Worm (Caenorhabditis elegans) whole organism, late embryonic: ENCODE data around the gene T21C9.9.

ENCODE experiments used
- C38D4.7 ChIP-seq: fragments of 200-800 bp; sonication (Bioruptor generic); optimal IDR thresholded peaks from 2 replicates; lab custom pipeline; 2018; ENCODE audit warnings: mild to moderate bottlenecking, missing genetic modification characterization, moderate library complexity, missing compliant biosample characterization
- F13H6.1 ChIP-seq: sonication (generic microtip); optimal IDR thresholded peaks from 2 replicates; lab custom pipeline; 2016; ENCODE audit warnings: missing genetic modification characterization, missing compliant biosample characterization
- K09A11.1 ChIP-seq: sonication (generic microtip); optimal IDR thresholded peaks from 2 replicates; lab custom pipeline; 2017; ENCODE audit warnings: antibody characterized with exemption, mild to moderate bottlenecking, missing genetic modification characterization, missing compliant biosample characterization; ENCODE audit not compliant: insufficient read depth
- T23F11.4 ChIP-seq: fragments of 200-800 bp; sonication (Bioruptor generic); optimal IDR thresholded peaks from 2 replicates; lab custom pipeline; 2018; ENCODE audit warnings: mild to moderate bottlenecking, missing genetic modification characterization, missing compliant biosample characterization
- Y22D7AL.16 ChIP-seq: sonication (generic microtip); optimal IDR thresholded peaks from 2 replicates; lab custom pipeline; 2016; ENCODE audit warnings: missing genetic modification characterization, missing compliant biosample characterization
- ceh-2 ChIP-seq: sonication (generic microtip); optimal IDR thresholded peaks from 2 replicates; lab custom pipeline; 2016; ENCODE audit warnings: missing genotype, missing genetic modification characterization, missing compliant biosample characterization
- ceh-22 ChIP-seq: sonication (generic microtip); optimal IDR thresholded peaks from 2 replicates; lab custom pipeline; 2017; ENCODE audit warnings: missing biosample characterization, missing genetic modification characterization
- ceh-24 ChIP-seq: sonication (generic microtip); optimal IDR thresholded peaks from 2 replicates; lab custom pipeline; 2016; ENCODE audit warnings: mild to moderate bottlenecking, missing genetic modification characterization, missing compliant biosample characterization
- ceh-30 ChIP-seq: fragments of 150-350 bp; optimal IDR thresholded peaks from 2 replicates; lab custom pipeline; 2014; ENCODE audit warnings: missing biosample characterization, missing genetic modification characterization
- ceh-45 ChIP-seq: fragments of 200-800 bp; sonication (Bioruptor generic); IDR thresholded peaks from 2 replicates; pipeline ENCODE4 v1.3.6; 2022; ENCODE audit warnings: missing genetic modification reagents, missing genetic modification characterization, missing compliant biosample characterization
- ceh-48 ChIP-seq: sonication (generic microtip); optimal IDR thresholded peaks from 2 replicates; lab custom pipeline; 2016; ENCODE audit warnings: missing genetic modification characterization, inconsistent platforms, missing compliant biosample characterization
- dmd-4 ChIP-seq: sonication (generic microtip); optimal IDR thresholded peaks from 2 replicates; lab custom pipeline; 2016; ENCODE audit warnings: borderline replicate concordance, missing genetic modification characterization, missing compliant biosample characterization
- ets-4 ChIP-seq: sonication (generic microtip); optimal IDR thresholded peaks from 2 replicates; lab custom pipeline; 2016; ENCODE audit warnings: missing genetic modification characterization, missing compliant biosample characterization
- fax-1 ChIP-seq: sonication (generic microtip); optimal IDR thresholded peaks from 2 replicates; lab custom pipeline; 2016; ENCODE audit warnings: missing genotype, missing genetic modification characterization, missing compliant biosample characterization
- fkh-10 ChIP-seq: fragments of 150-350 bp; optimal IDR thresholded peaks from 2 replicates; lab custom pipeline; 2014; ENCODE audit warnings: missing biosample characterization, missing genetic modification reagents, missing genetic modification characterization
- fkh-6 ChIP-seq: sonication (generic microtip); optimal IDR thresholded peaks from 2 replicates; lab custom pipeline; 2016; ENCODE audit warnings: missing genetic modification characterization, missing compliant biosample characterization
- gmeb-2 ChIP-seq: sonication (generic microtip); optimal IDR thresholded peaks from 2 replicates; lab custom pipeline; 2016; ENCODE audit warnings: missing genetic modification characterization, inconsistent platforms, missing compliant biosample characterization
- hlh-13 ChIP-seq: fragments of 200-800 bp; sonication (Bioruptor generic); optimal IDR thresholded peaks from 2 replicates; lab custom pipeline; 2018; ENCODE audit warnings: mild to moderate bottlenecking, missing genetic modification characterization, missing compliant biosample characterization
- hlh-15 ChIP-seq: sonication (generic microtip); optimal IDR thresholded peaks from 2 replicates; lab custom pipeline; 2016; ENCODE audit warnings: missing genetic modification characterization, missing compliant biosample characterization
- hlh-30 ChIP-seq: sonication (generic microtip); optimal IDR thresholded peaks from 2 replicates; lab custom pipeline; 2017; ENCODE audit warnings: antibody characterized with exemption, missing genetic modification characterization, missing compliant biosample characterization; ENCODE audit not compliant: insufficient read depth
- madf-2 ChIP-seq: sonication (generic microtip); optimal IDR thresholded peaks from 2 replicates; lab custom pipeline; 2017; ENCODE audit warnings: missing genetic modification characterization, missing compliant biosample characterization
- mec-3 ChIP-seq: sonication (generic microtip); optimal IDR thresholded peaks from 2 replicates; lab custom pipeline; 2016; ENCODE audit warnings: borderline replicate concordance, missing genetic modification characterization, missing compliant biosample characterization
- nhr-232 ChIP-seq: sonication (generic microtip); optimal IDR thresholded peaks from 2 replicates; lab custom pipeline; 2016; ENCODE audit warnings: missing genetic modification characterization, missing compliant biosample characterization
- pag-3 ChIP-seq: sonication (generic microtip); optimal IDR thresholded peaks from 2 replicates; lab custom pipeline; 2016; ENCODE audit warnings: missing compliant biosample characterization, missing genetic modification characterization, borderline replicate concordance
- pat-9 ChIP-seq: fragments of 200-800 bp; sonication (Bioruptor generic); optimal IDR thresholded peaks from 2 replicates; lab custom pipeline; 2018; ENCODE audit warnings: mild to moderate bottlenecking, missing genetic modification characterization, moderate library complexity, missing compliant biosample characterization
- pha-4 ChIP-seq: fragments of 150-350 bp; optimal IDR thresholded peaks from 2 replicates; lab custom pipeline; 2018; ENCODE audit warnings: missing biosample characterization, missing genetic modification reagents, missing genetic modification characterization
- pqm-1 ChIP-seq: sonication (generic microtip); optimal IDR thresholded peaks from 2 replicates; lab custom pipeline; 2016; ENCODE audit warnings: missing genetic modification characterization, missing compliant biosample characterization
- sdc-2 ChIP-seq: sonication (generic microtip); optimal IDR thresholded peaks from 2 replicates; lab custom pipeline; 2016; ENCODE audit warnings: missing genotype, missing genetic modification characterization, missing compliant biosample characterization
- tbx-2 ChIP-seq: sonication (generic microtip); optimal IDR thresholded peaks from 2 replicates; lab custom pipeline; 2016; ENCODE audit warnings: missing genetic modification characterization, missing compliant biosample characterization
- tbx-7 ChIP-seq: sonication (generic microtip); optimal IDR thresholded peaks from 2 replicates; lab custom pipeline; 2016; ENCODE audit warnings: missing genotype, missing genetic modification characterization, missing compliant biosample characterization
- ttx-3 ChIP-seq: sonication (generic microtip); optimal IDR thresholded peaks from 2 replicates; lab custom pipeline; 2016; ENCODE audit warnings: missing genetic modification reagents, missing genetic modification characterization, missing compliant biosample characterization
- unc-3 ChIP-seq, 2 experiments: fragments of 200-800 bp in 1 of 2; sonication (Bioruptor generic) in 1 of 2; sonication (generic microtip) in 1 of 2; conservative IDR thresholded peaks in 1 of 2; optimal IDR thresholded peaks in 1 of 2; 2 replicates each; pipeline versions ENCODE4 v1.3.6 to Lab custom; 2016 to 2022; ENCODE audit warnings: missing compliant biosample characterization in 2 of 2, missing genetic modification characterization in 2 of 2, missing genetic modification reagents in 1 of 2
- unc-42 ChIP-seq: sonication (generic microtip); optimal IDR thresholded peaks from 2 replicates; lab custom pipeline; 2016; ENCODE audit warnings: missing genotype, missing genetic modification characterization, missing compliant biosample characterization
- unc-55 ChIP-seq: sonication (generic microtip); optimal IDR thresholded peaks from 2 replicates; lab custom pipeline; 2017; ENCODE audit warnings: missing biosample characterization, missing genetic modification reagents, missing genetic modification characterization
- unc-86 ChIP-seq: sonication (generic microtip); optimal IDR thresholded peaks from 2 replicates; lab custom pipeline; 2016; ENCODE audit warnings: missing genetic modification characterization, missing compliant biosample characterization
- zip-5 ChIP-seq: sonication (generic microtip); optimal IDR thresholded peaks from 2 replicates; lab custom pipeline; 2016; ENCODE audit warnings: missing genetic modification characterization, missing compliant biosample characterization

Gene T21C9.9

DNA sequence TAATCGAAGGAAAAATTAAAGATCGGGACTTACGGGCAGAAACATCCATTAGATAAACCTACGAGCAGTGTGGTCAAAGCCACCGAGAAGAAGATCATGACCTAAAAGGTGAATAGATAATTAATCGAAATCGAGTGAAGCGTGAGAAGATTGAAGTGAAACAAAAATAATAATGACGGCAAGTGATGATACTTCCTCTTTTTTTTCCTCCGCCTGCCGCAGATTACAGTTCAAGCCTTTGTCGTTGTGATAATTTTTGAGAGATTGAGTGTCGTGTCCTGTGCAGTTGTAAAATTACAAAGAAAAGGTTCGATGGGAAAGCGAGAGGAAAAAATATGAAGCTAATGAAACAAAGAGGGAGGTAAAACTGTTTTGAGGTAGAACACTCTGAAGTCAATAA is at the start of gene T21C9.9:
TSS of gene T21C9.9 (minus strand) at position 101 of the 400 bp plus-strand sequence.
- TF ChIP-seq ceh-45 (GFP tag; lab: Robert Waterston, UW): no peak
- TF ChIP-seq unc-3 (GFP tag; conservative IDR thresholded peaks at IDR 0.05; lab: Robert Waterston, UW): no peak
- no peak for TF ChIP-seq unc-3 (tag; optimal IDR thresholded peaks at IDR 0.05; lab: Kevin White, UChicago)
- TF ChIP-seq ttx-3 (tag; lab: Kevin White, UChicago): no peak
- no peak for TF ChIP-seq unc-55
- TF ChIP-seq ets-4 (tag; lab: Kevin White, UChicago): no peak
- TF ChIP-seq ceh-2 (tag; lab: Kevin White, UChicago): no peak
- no peak for TF ChIP-seq madf-2
- no peak for TF ChIP-seq fax-1
- no peak for TF ChIP-seq K09A11.1 (tag; lab: Kevin White, UChicago)
- no peak for TF ChIP-seq fkh-10 (GFP tag; lab: Kevin White, UChicago)
- TF ChIP-seq nhr-232 (tag; lab: Kevin White, UChicago): no peak
- TF ChIP-seq unc-42 (tag; lab: Kevin White, UChicago): no peak
- TF ChIP-seq gmeb-2: no peak
- no peak for TF ChIP-seq ceh-24 (tag; lab: Kevin White, UChicago)
- TF ChIP-seq C38D4.7 (GFP tag; lab: Kevin White, UChicago): no peak
- TF ChIP-seq pha-4 (tag; lab: Kevin White, UChicago): no peak

DNA sequence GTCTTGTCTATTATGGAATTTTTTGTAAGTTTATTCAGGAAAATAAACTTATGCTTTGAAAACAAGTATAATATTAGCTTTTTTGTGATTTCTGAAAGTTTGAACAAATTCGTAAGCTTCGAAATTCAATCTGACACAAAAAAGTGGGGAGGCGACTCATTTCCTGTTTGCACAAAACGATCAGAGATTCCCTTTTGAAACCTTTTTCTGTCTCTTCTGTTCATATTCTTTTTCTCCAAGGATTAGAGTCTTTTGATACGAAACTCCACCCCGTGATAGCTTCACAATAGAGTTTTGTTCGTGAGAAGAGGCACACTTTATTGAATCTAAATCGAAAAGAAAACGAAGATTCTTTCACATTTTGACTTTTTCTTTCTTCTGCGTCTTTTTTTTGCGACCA is 48.6 kb upstream of the T21C9.9 start:
- peak; percentile 52 for TF ChIP-seq unc-42 (tag; lab: Kevin White, UChicago)
- TF ChIP-seq tbx-7 (tag; lab: Kevin White, UChicago): no peak
- TF ChIP-seq unc-86 (tag; lab: Kevin White, UChicago): no peak
- TF ChIP-seq hlh-30: no peak
- no peak for TF ChIP-seq pag-3 (tag; lab: Kevin White, UChicago)
- TF ChIP-seq unc-3 (GFP tag; conservative IDR thresholded peaks at IDR 0.05; lab: Robert Waterston, UW): no peak
- no peak for TF ChIP-seq unc-3 (tag; optimal IDR thresholded peaks at IDR 0.05; lab: Kevin White, UChicago)
- TF ChIP-seq ceh-2 (tag; lab: Kevin White, UChicago): no peak
- no peak for TF ChIP-seq tbx-2 (tag; lab: Kevin White, UChicago)

DNA sequence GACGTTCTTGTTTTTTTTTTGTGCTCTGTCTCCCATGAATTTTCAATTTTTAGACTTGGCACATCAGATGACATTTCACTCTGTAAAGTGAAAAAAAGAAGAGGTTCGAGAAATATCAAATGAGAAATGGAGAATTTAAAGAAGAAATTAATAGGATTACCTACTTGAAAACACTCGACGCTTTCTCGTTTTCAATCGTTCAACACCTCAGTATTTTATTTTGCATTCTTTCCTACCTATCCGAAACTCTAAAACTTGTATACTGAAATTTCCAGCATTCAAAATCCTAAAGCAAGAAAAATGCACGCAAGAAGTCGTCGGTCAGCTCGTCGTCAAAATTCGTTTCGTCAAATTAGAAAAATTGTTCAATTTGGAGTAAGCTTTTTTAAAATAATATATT is 43.3 kb upstream of the T21C9.9 start, which contains the start of gene kvs-2:
TSS of gene kvs-2 (plus strand) at position 301 of the 400 bp plus-strand sequence.
- TF ChIP-seq unc-55 (no peak), fax-1 (no peak), hlh-15 (tag; lab: Kevin White, UChicago) (no peak), hlh-13 (GFP tag; lab: Kevin White, UChicago) (no peak), ceh-30 (no peak), mec-3 (no peak), pat-9 (tag; lab: Kevin White, UChicago) (no peak), Y22D7AL.16 (tag; lab: Kevin White, UChicago) (no peak), zip-5 (tag; lab: Kevin White, UChicago) (no peak), dmd-4 (tag; lab: Kevin White, UChicago) (no peak), pqm-1 (tag; lab: Kevin White, UChicago) (no peak), ttx-3 (tag; lab: Kevin White, UChicago) (no peak), sdc-2 (tag; lab: Kevin White, UChicago) (no peak), gmeb-2 (no peak), unc-42 (tag; lab: Kevin White, UChicago) (no peak), tbx-7 (tag; lab: Kevin White, UChicago) (no peak)

DNA sequence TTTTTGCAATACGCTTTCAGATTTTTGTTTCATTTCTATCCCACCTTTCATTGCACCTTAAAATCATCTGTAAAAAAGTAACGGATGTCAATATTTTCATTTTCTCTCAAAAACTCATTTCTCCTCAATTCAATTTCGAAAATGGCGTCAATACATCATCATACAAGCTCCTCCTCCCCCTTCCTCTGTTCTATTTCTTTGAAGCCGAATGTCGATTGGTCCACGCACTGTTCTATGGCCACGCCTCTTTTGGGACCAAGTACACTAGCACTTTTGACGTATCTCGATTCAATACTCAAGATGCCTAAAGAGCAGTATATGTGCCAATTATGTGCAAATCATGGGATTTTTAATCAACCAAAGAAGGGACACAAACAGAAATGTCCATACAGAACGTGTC is 40.4 kb upstream of the T21C9.9 start, which contains the start of gene mab-23:
TSS of gene mab-23 (plus strand) at position 301 of the 400 bp plus-strand sequence.
- TF ChIP-seq T23F11.4 (GFP tag; lab: Kevin White, UChicago) (no peak), Y22D7AL.16 (tag; lab: Kevin White, UChicago) (no peak), hlh-15 (tag; lab: Kevin White, UChicago) (no peak), ttx-3 (tag; lab: Kevin White, UChicago) (no peak), ceh-48 (tag; lab: Kevin White, UChicago) (no peak), F13H6.1 (no peak), ceh-22 (tag; lab: Kevin White, UChicago) (no peak), fkh-6 (tag; lab: Kevin White, UChicago) (no peak)
